Fruit fly (Drosophila melanogaster): ENCODE results near the gene jumu.
A peak's percentile ranks its signal among the peaks of the same experiment; 100 is the strongest.

The jumu gene

DNA sequence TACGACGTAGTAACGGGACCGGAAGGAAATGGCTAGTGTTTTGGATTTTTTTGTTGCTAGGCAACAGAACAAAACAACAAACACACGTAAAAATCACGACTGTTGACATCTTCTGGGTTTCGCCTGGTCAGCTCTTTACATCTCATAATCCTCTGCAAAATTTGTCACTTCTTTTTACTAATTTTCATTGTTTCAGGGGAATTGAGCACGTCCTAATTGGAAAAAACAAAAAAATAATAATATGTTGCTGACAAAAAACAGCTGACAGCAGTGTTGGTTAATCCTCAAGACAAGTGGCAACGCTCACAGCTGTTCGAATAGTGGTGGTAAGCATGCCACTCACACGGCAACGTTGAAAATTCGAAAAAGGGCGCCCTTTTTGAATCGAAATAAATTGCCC lies 27.9 kb downstream of the jumu start, which contains the start of gene Rfx (continued):
- peak; percentile 6 for TF ChIP-seq pho (GFP tag; optimal IDR thresholded peaks at IDR 0.05)
- TF ChIP-seq NfI (GFP tag; optimal IDR thresholded peaks at IDR 0.05), result peak; percentile 25
- TF ChIP-seq CG9932 (GFP tag; IDR thresholded peaks at IDR 0.05), result no peak
- TF ChIP-seq jigr1 (GFP tag; IDR thresholded peaks at IDR 0.05), result no peak
- TF ChIP-seq bcd (GFP tag; optimal IDR thresholded peaks at IDR 0.05), result peak; percentile 33
- TF ChIP-seq pzg (GFP tag; optimal IDR thresholded peaks at IDR 0.05), result peak; percentile 88
- TF ChIP-seq gro (GFP tag; optimal IDR thresholded peaks at IDR 0.05), result peak; percentile 44
- TF ChIP-seq CG9437 (GFP tag; optimal IDR thresholded peaks at IDR 0.05), result no peak
- peak; percentile 13 for TF ChIP-seq disco-r (GFP tag; optimal IDR thresholded peaks at IDR 0.05)
- peak; percentile 81 for TF ChIP-seq Med (GFP tag)
- TF ChIP-seq CG15269 (tag; optimal IDR thresholded peaks at IDR 0.05), result no peak
- TF ChIP-seq Sin3A (optimal IDR thresholded peaks at IDR 0.05), result peak; percentile 62
- TF ChIP-seq CG9727 (GFP tag; optimal IDR thresholded peaks at IDR 0.05), result peak; percentile 65
- peak; percentile 8 for TF ChIP-seq CTCF (GFP tag; optimal IDR thresholded peaks at IDR 0.05)
- peak; percentile 15 for TF ChIP-seq Mes4 (GFP tag; optimal IDR thresholded peaks at IDR 0.05)
- TF ChIP-seq CG1529 (GFP tag; optimal IDR thresholded peaks at IDR 0.05), result no peak
- TF ChIP-seq peb (GFP tag; IDR thresholded peaks at IDR 0.05), result no peak
- peak; percentile 51 for TF ChIP-seq CG34376 (GFP tag; optimal IDR thresholded peaks at IDR 0.05)
- TF ChIP-seq CG10267 (tag; optimal IDR thresholded peaks at IDR 0.05), result peak; percentile 98
- TF ChIP-seq CG2202 (tag; optimal IDR thresholded peaks at IDR 0.05), result peak; percentile 6
- TF ChIP-seq dm (GFP tag; optimal IDR thresholded peaks at IDR 0.05), result peak; percentile 22
- TF ChIP-seq h (optimal IDR thresholded peaks at IDR 0.05), result no peak
- TF ChIP-seq onecut (GFP tag; IDR thresholded peaks at IDR 0.05), result 0 out of 2 replicates have a peak, but pooled peaks have one; percentile 10
- TF ChIP-seq MESR4 (GFP tag; optimal IDR thresholded peaks at IDR 0.05), result peak; percentile 31
- TF ChIP-seq jing (GFP tag; optimal IDR thresholded peaks at IDR 0.05), result no peak
- peak; percentile 95 to 98 for TF ChIP-seq insv (GFP tag; optimal IDR thresholded peaks at IDR 0.05)
- TF ChIP-seq PHDP (tag; optimal IDR thresholded peaks at IDR 0.05), result peak; percentile 27
- TF ChIP-seq chm (GFP tag; IDR thresholded peaks at IDR 0.05), result no peak
- TF ChIP-seq CG15601 (tag; optimal IDR thresholded peaks at IDR 0.05), result peak; percentile 37
- TF ChIP-seq Hsf (GFP tag; optimal IDR thresholded peaks at IDR 0.05), result peak; percentile 35
- peak in 1 of 2 experiments; percentile 50 for TF ChIP-seq Eip74EF (GFP tag; optimal IDR thresholded peaks at IDR 0.05)
- peak; percentile 39 for TF ChIP-seq CG1647 (GFP tag; optimal IDR thresholded peaks at IDR 0.05)
- no peak for TF ChIP-seq CG10654 (GFP tag; optimal IDR thresholded peaks at IDR 0.05)
- peak; percentile 24 for TF ChIP-seq her (GFP tag; optimal IDR thresholded peaks at IDR 0.05)
- peak; percentile 72 for TF ChIP-seq sqz (GFP tag; optimal IDR thresholded peaks at IDR 0.05)
- peak; percentile 69 for TF ChIP-seq stwl (tag; optimal IDR thresholded peaks at IDR 0.05)
- TF ChIP-seq tna (GFP tag; IDR thresholded peaks at IDR 0.05; ENCODE audit: partially characterized antibody), result no peak

DNA sequence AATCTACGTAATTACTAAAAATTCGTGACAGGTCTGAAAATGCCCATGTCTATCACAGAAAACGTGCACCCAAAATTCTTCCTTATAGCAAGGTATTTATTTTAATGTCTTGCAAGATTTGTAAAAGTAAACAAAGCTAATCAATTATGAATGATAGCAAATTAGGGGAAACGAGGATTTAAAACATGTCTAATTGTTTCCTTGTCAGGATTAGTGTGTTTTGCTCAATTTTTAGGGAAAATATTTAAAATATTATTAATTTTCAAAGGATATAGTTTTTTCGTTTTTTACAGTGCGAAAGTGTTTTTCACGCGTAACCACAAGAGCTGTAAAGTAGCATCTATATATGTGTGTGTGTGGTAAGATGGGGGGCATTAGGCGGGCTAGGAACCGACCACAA lies 29.0 kb downstream of the jumu start:
- TF ChIP-seq sens (GFP tag) (peak; percentile 30), gem (tag; optimal IDR thresholded peaks at IDR 0.05) (peak; percentile 2), CG43689 (GFP tag; IDR thresholded peaks at IDR 0.05) (no peak), CG9817 (tag; optimal IDR thresholded peaks at IDR 0.05) (no peak), ci (GFP tag; IDR thresholded peaks at IDR 0.05) (no peak), fu2 (GFP tag; optimal IDR thresholded peaks at IDR 0.05) (no peak), tgo (GFP tag; IDR thresholded peaks at IDR 0.05) (no peak), CG11247 (GFP tag; IDR thresholded peaks at IDR 0.05) (no peak), CG11504 (tag; optimal IDR thresholded peaks at IDR 0.05) (peak; percentile 5), zen (tag; optimal IDR thresholded peaks at IDR 0.05) (no peak)
